Worm (Caenorhabditis elegans) whole organism, young adult: ENCODE measurements around the gene F55F10.1.

Source experiments
- B0019.2 ChIP-seq: fragments of 200-800 bp; sonication (Bioruptor generic); conservative IDR thresholded peaks from 2 replicates; pipeline ENCODE4 v1.3.6; 2022; ENCODE audit warnings: missing genetic modification reagents, missing genetic modification characterization, missing compliant biosample characterization
- B0336.3 ChIP-seq: fragments of 200-800 bp; sonication (Bioruptor generic); IDR thresholded peaks from 2 replicates; pipeline ENCODE4 v1.3.6; 2022; ENCODE audit warnings: missing genetic modification characterization, missing compliant biosample characterization
- C17E4.6 ChIP-seq: fragments of 200-800 bp; sonication (Bioruptor generic); IDR thresholded peaks from 2 replicates; pipeline ENCODE4 v1.3.6; 2022; ENCODE audit warnings: missing genetic modification reagents, missing genetic modification characterization, missing compliant biosample characterization
- F23B12.7 ChIP-seq: sonication (generic microtip); optimal IDR thresholded peaks from 2 replicates; lab custom pipeline; 2017; ENCODE audit warnings: missing genetic modification characterization, mild to moderate bottlenecking, missing compliant biosample characterization, antibody characterized with exemption, moderate library complexity; ENCODE audit not compliant: insufficient read depth
- F33H1.4 ChIP-seq: fragments of 200-800 bp; sonication (Bioruptor generic); IDR thresholded peaks from 2 replicates; pipeline ENCODE4 v1.3.6; 2022; ENCODE audit warnings: missing genetic modification reagents, missing genetic modification characterization, missing compliant biosample characterization
- F39B2.1 ChIP-seq: fragments of 200-800 bp; sonication (Bioruptor generic); IDR thresholded peaks from 2 replicates; pipeline ENCODE4 v1.3.6; 2022; ENCODE audit warnings: missing genetic modification reagents, missing genetic modification characterization, missing compliant biosample characterization
- F57C9.4 ChIP-seq: sonication (generic microtip); optimal IDR thresholded peaks from 2 replicates; lab custom pipeline; 2017; ENCODE audit warnings: mild to moderate bottlenecking, missing genetic modification characterization, missing compliant biosample characterization
- K12H6.12 ChIP-seq: fragments of 200-800 bp; sonication (Bioruptor generic); optimal IDR thresholded peaks from 2 replicates; lab custom pipeline; 2018; ENCODE audit warnings: mild to moderate bottlenecking, missing genetic modification characterization, missing compliant biosample characterization
- Y53G8AR.9 ChIP-seq: fragments of 200-800 bp; sonication (Bioruptor generic); conservative IDR thresholded peaks from 2 replicates; pipeline ENCODE4 v1.3.6; 2022; ENCODE audit warnings: missing genetic modification reagents, missing genetic modification characterization, missing compliant biosample characterization
- ZK185.1 ChIP-seq: sonication (generic microtip); optimal IDR thresholded peaks from 2 replicates; lab custom pipeline; 2016; ENCODE audit warnings: mild to moderate bottlenecking, missing genetic modification characterization, missing compliant biosample characterization; ENCODE audit not compliant: poor library complexity, severe bottlenecking
- aptf-2 ChIP-seq: fragments of 200-800 bp; sonication (Bioruptor generic); conservative IDR thresholded peaks from 2 replicates; pipeline ENCODE4 v1.3.6; 2022; ENCODE audit warnings: missing genetic modification reagents, missing genetic modification characterization, missing compliant biosample characterization
- atf-7 ChIP-seq: sonication (generic microtip); optimal IDR thresholded peaks from 2 replicates; lab custom pipeline; 2017; ENCODE audit warnings: mild to moderate bottlenecking, missing genetic modification characterization, missing compliant biosample characterization
- attf-3 ChIP-seq: fragments of 200-800 bp; sonication (Bioruptor generic); conservative IDR thresholded peaks from 2 replicates; pipeline ENCODE4 v1.3.6; 2022; ENCODE audit warnings: missing genetic modification reagents, missing genetic modification characterization, missing compliant biosample characterization
- attf-6 ChIP-seq: fragments of 200-800 bp; sonication (Bioruptor generic); IDR thresholded peaks from 2 replicates; pipeline ENCODE4 v1.3.6; 2022; ENCODE audit warnings: missing genetic modification reagents, missing genetic modification characterization, missing compliant biosample characterization
- bed-2 ChIP-seq: fragments of 200-800 bp; sonication (Bioruptor generic); IDR thresholded peaks from 2 replicates; pipeline ENCODE4 v1.3.6; 2022; ENCODE audit warnings: missing genetic modification reagents, missing genetic modification characterization, missing compliant biosample characterization
- ceh-40 ChIP-seq: fragments of 200-800 bp; sonication (Bioruptor generic); IDR thresholded peaks from 2 replicates; pipeline ENCODE4 v1.3.6; 2022; ENCODE audit warnings: missing genetic modification characterization, missing compliant biosample characterization
- ceh-58 ChIP-seq: fragments of 200-800 bp; sonication (Bioruptor generic); IDR thresholded peaks from 2 replicates; pipeline ENCODE4 v1.3.6; 2022; ENCODE audit warnings: missing genetic modification characterization, missing compliant biosample characterization
- ceh-79 ChIP-seq: sonication (generic microtip); optimal IDR thresholded peaks from 2 replicates; lab custom pipeline; 2017; ENCODE audit warnings: mild to moderate bottlenecking, missing genetic modification characterization, missing compliant biosample characterization
- dpff-1 ChIP-seq: sonication (generic microtip); optimal IDR thresholded peaks from 2 replicates; lab custom pipeline; 2017; ENCODE audit warnings: mild to moderate bottlenecking, missing genetic modification characterization, missing compliant biosample characterization
- egl-18 ChIP-seq: fragments of 200-800 bp; sonication (Bioruptor generic); IDR thresholded peaks from 2 replicates; pipeline ENCODE4 v1.3.6; 2022; ENCODE audit warnings: missing genetic modification reagents, missing genetic modification characterization, missing compliant biosample characterization
- egl-44 ChIP-seq: fragments of 200-800 bp; sonication (Bioruptor generic); IDR thresholded peaks from 2 replicates; pipeline ENCODE4 v1.3.6; 2022; ENCODE audit warnings: missing genetic modification reagents, missing genetic modification characterization, missing compliant biosample characterization
- ekl-4 ChIP-seq: fragments of 200-800 bp; sonication (Bioruptor generic); IDR thresholded peaks from 2 replicates; pipeline ENCODE4 v1.3.6; 2022; ENCODE audit warnings: missing genetic modification reagents, missing genetic modification characterization, missing compliant biosample characterization
- gei-17 ChIP-seq: fragments of 200-800 bp; sonication (Bioruptor generic); optimal IDR thresholded peaks from 2 replicates; lab custom pipeline; 2018; ENCODE audit warnings: mild to moderate bottlenecking, missing genetic modification characterization, missing compliant biosample characterization
- him-1 ChIP-seq: sonication (generic microtip); optimal IDR thresholded peaks from 2 replicates; lab custom pipeline; 2016; ENCODE audit warnings: missing genotype, missing genetic modification reagents, missing genetic modification characterization, missing compliant biosample characterization
- hlh-12 ChIP-seq: sonication (generic microtip); optimal IDR thresholded peaks from 2 replicates; lab custom pipeline; 2016; ENCODE audit warnings: missing genetic modification characterization, missing compliant biosample characterization
- hmg-1.2 ChIP-seq: fragments of 200-800 bp; sonication (Bioruptor generic); IDR thresholded peaks from 2 replicates; pipeline ENCODE4 v1.3.6; 2022; ENCODE audit warnings: missing genetic modification reagents, missing genetic modification characterization, missing compliant biosample characterization
- hmg-20 ChIP-seq: fragments of 200-800 bp; sonication (Bioruptor generic); IDR thresholded peaks from 2 replicates; pipeline ENCODE4 v1.3.6; 2022; ENCODE audit warnings: missing genetic modification reagents, missing genetic modification characterization, missing compliant biosample characterization
- let-526 ChIP-seq: fragments of 200-800 bp; sonication (Bioruptor generic); IDR thresholded peaks from 2 replicates; pipeline ENCODE4 v1.3.6; 2022; ENCODE audit warnings: missing genetic modification reagents, missing genetic modification characterization, missing compliant biosample characterization
- lin-26 ChIP-seq: fragments of 200-800 bp; sonication (Bioruptor generic); IDR thresholded peaks from 2 replicates; pipeline ENCODE4 v1.3.6; 2022; ENCODE audit warnings: missing genetic modification reagents, missing genetic modification characterization, missing compliant biosample characterization
- lin-54 ChIP-seq: fragments of 200-800 bp; sonication (Bioruptor generic); optimal IDR thresholded peaks from 2 replicates; lab custom pipeline; 2018; ENCODE audit warnings: mild to moderate bottlenecking, missing genetic modification characterization, missing compliant biosample characterization
- madf-10 ChIP-seq: sonication (generic microtip); optimal IDR thresholded peaks from 2 replicates; lab custom pipeline; 2016; ENCODE audit warnings: mild to moderate bottlenecking, missing genetic modification characterization, missing compliant biosample characterization
- mcd-1 ChIP-seq: fragments of 200-800 bp; sonication (Bioruptor generic); IDR thresholded peaks from 2 replicates; pipeline ENCODE4 v1.3.6; 2022; ENCODE audit warnings: missing genetic modification reagents, missing genetic modification characterization, missing compliant biosample characterization
- mel-28 ChIP-seq: sonication (generic microtip); optimal IDR thresholded peaks from 2 replicates; lab custom pipeline; 2016; ENCODE audit warnings: borderline replicate concordance, mild to moderate bottlenecking, missing genetic modification characterization, missing compliant biosample characterization
- mes-4 ChIP-seq: sonication (generic microtip); optimal IDR thresholded peaks from 2 replicates; lab custom pipeline; 2016; ENCODE audit warnings: missing genotype, missing genetic modification characterization, missing compliant biosample characterization
- nfya-2 ChIP-seq: fragments of 200-800 bp; sonication (Bioruptor generic); IDR thresholded peaks from 2 replicates; pipeline ENCODE4 v1.3.6; 2022; ENCODE audit warnings: missing genetic modification reagents, missing genetic modification characterization, missing compliant biosample characterization
- nhr-120 ChIP-seq: fragments of 200-800 bp; sonication (Bioruptor generic); IDR thresholded peaks from 2 replicates; pipeline ENCODE4 v1.3.6; 2022; ENCODE audit warnings: missing genetic modification characterization, missing compliant biosample characterization
- repo-1 ChIP-seq: sonication (generic microtip); optimal IDR thresholded peaks from 2 replicates; lab custom pipeline; 2017; ENCODE audit warnings: mild to moderate bottlenecking, missing genetic modification characterization, missing compliant biosample characterization
- sea-2 ChIP-seq: fragments of 200-800 bp; sonication (Bioruptor generic); IDR thresholded peaks from 2 replicates; pipeline ENCODE4 v1.3.6; 2022; ENCODE audit warnings: missing genetic modification characterization, missing compliant biosample characterization
- snpc-3.4 ChIP-seq: sonication (generic microtip); optimal IDR thresholded peaks from 2 replicates; lab custom pipeline; 2017; ENCODE audit warnings: missing genetic modification characterization, mild to moderate bottlenecking, missing compliant biosample characterization, antibody characterized with exemption, moderate library complexity, missing genotype, missing genetic modification reagents
- somi-1 ChIP-seq: fragments of 200-800 bp; sonication (Bioruptor generic); optimal IDR thresholded peaks from 2 replicates; lab custom pipeline; 2018; ENCODE audit warnings: mild to moderate bottlenecking, missing genetic modification characterization, missing compliant biosample characterization
- tbp1 ChIP-seq: fragments of 200-800 bp; sonication (Bioruptor generic); optimal IDR thresholded peaks from 2 replicates; lab custom pipeline; 2018; ENCODE audit warnings: mild to moderate bottlenecking, missing genetic modification characterization, missing compliant biosample characterization
- xnd-1 ChIP-seq: sonication (generic microtip); optimal IDR thresholded peaks from 2 replicates; lab custom pipeline; 2016; ENCODE audit warnings: missing genotype, missing genetic modification reagents, missing genetic modification characterization, missing compliant biosample characterization
- zfh-2 ChIP-seq: fragments of 200-800 bp; sonication (Bioruptor generic); conservative IDR thresholded peaks from 2 replicates; pipeline ENCODE4 v1.3.6; 2022; ENCODE audit warnings: missing genetic modification reagents, missing genetic modification characterization, missing compliant biosample characterization
- zim-3 ChIP-seq: sonication (generic microtip); optimal IDR thresholded peaks from 2 replicates; lab custom pipeline; 2017; ENCODE audit warnings: mild to moderate bottlenecking, missing genetic modification characterization, moderate library complexity, missing compliant biosample characterization
- ztf-22 ChIP-seq: fragments of 200-800 bp; sonication (Bioruptor generic); optimal IDR thresholded peaks from 2 replicates; lab custom pipeline; 2018; ENCODE audit warnings: mild to moderate bottlenecking, missing genetic modification characterization, moderate library complexity, missing compliant biosample characterization
- ztf-26 ChIP-seq: sonication (generic microtip); optimal IDR thresholded peaks from 2 replicates; lab custom pipeline; 2017; ENCODE audit warnings: missing genetic modification characterization, missing compliant biosample characterization
- ztf-28 ChIP-seq: fragments of 200-800 bp; sonication (Bioruptor generic); IDR thresholded peaks from 2 replicates; pipeline ENCODE4 v1.3.6; 2022; ENCODE audit warnings: missing genetic modification reagents, missing genetic modification characterization, missing compliant biosample characterization
- ztf-3 ChIP-seq: fragments of 200-800 bp; sonication (Bioruptor generic); optimal IDR thresholded peaks from 2 replicates; lab custom pipeline; 2018; ENCODE audit warnings: mild to moderate bottlenecking, missing genetic modification characterization, missing compliant biosample characterization
- ztf-6 ChIP-seq: fragments of 200-800 bp; sonication (Bioruptor generic); IDR thresholded peaks from 2 replicates; pipeline ENCODE4 v1.3.6; 2022; ENCODE audit warnings: missing genetic modification reagents, missing genetic modification characterization, missing compliant biosample characterization

Gene F55F10.1

ce11 chrIV:4390438-4390894 is 29.8 kb downstream of the F55F10.1 start, which contains the start of the genes rpl-7A and set-21 (continued):
- TF ChIP-seq nfya-2 (GFP tag; lab: Robert Waterston, UW) (0 out of 2 replicates have a peak, but pooled peaks have one; percentile 66), ztf-3 (GFP tag; lab: Kevin White, UChicago) (no peak), aptf-2 (peak; percentile 88), tbp1 (GFP tag; lab: Kevin White, UChicago) (peak; percentile 75), bed-2 (GFP tag; lab: Robert Waterston, UW) (0 out of 2 replicates have a peak, but pooled peaks have one; percentile 52), xnd-1 (tag; lab: Kevin White, UChicago) (peak; percentile 67), let-526 (peak; percentile 90), ztf-22 (GFP tag; lab: Kevin White, UChicago) (peak; percentile 47), ceh-40 (no peak; the same call in 1 of the 2 replicates), K12H6.12 (peak; percentile 87), hmg-20 (GFP tag; lab: Robert Waterston, UW) (peak; percentile 90), sea-2 (GFP tag; lab: Robert Waterston, UW) (peak; percentile 89), somi-1 (peak; percentile 80), F23B12.7 (tag; lab: Kevin White, UChicago) (peak; percentile 79), mcd-1 (GFP tag; lab: Robert Waterston, UW) (peak; percentile 100), F33H1.4 (peak; percentile 96), mel-28 (tag; lab: Kevin White, UChicago) (peak; percentile 24), C17E4.6 (peak; percentile 91), ceh-58 (no peak), attf-6 (GFP tag; lab: Robert Waterston, UW) (peak; percentile 78), him-1 (tag; lab: Kevin White, UChicago) (peak; percentile 87), madf-10 (tag; lab: Kevin White, UChicago) (peak; percentile 76), atf-7 (tag; lab: Kevin White, UChicago) (peak; percentile 85), B0336.3 (peak; percentile 90), attf-3 (GFP tag; lab: Robert Waterston, UW) (peak; percentile 87), snpc-3.4 (tag; lab: Kevin White, UChicago) (peak; percentile 77), ceh-79 (tag; lab: Kevin White, UChicago) (no peak), lin-26 (GFP tag; lab: Robert Waterston, UW) (peak; percentile 25; the same call in 1 of the 2 replicates), hmg-1.2 (GFP tag; lab: Robert Waterston, UW) (peak; percentile 99), ztf-28 (peak; percentile 97), zim-3 (tag; lab: Kevin White, UChicago) (no peak), Y53G8AR.9 (GFP tag; lab: Robert Waterston, UW) (peak; percentile 99), B0019.2 (GFP tag; lab: Robert Waterston, UW) (peak; percentile 95), egl-44 (GFP tag; lab: Robert Waterston, UW) (peak; percentile 62; the same call in 1 of the 2 replicates), dpff-1 (no peak), repo-1 (tag; lab: Kevin White, UChicago) (peak; percentile 80), mes-4 (tag; lab: Kevin White, UChicago) (no peak), gei-17 (GFP tag; lab: Kevin White, UChicago) (peak; percentile 68), ztf-26 (tag; lab: Kevin White, UChicago) (peak; percentile 85), F57C9.4 (peak; percentile 60), lin-54 (peak; percentile 99), egl-18 (GFP tag; lab: Robert Waterston, UW) (peak; percentile 97), hlh-12 (tag; lab: Kevin White, UChicago) (no peak), F39B2.1 (GFP tag; lab: Robert Waterston, UW) (peak; percentile 91), nhr-120 (GFP tag; lab: Robert Waterston, UW) (no peak), zfh-2 (GFP tag; lab: Robert Waterston, UW) (peak; percentile 55; the same call in 1 of the 2 replicates), ekl-4 (GFP tag; lab: Robert Waterston, UW) (peak; percentile 98), ZK185.1 (peak; percentile 90), ztf-6 (GFP tag; lab: Robert Waterston, UW) (peak; percentile 89)
